Worm (Caenorhabditis elegans): ENCODE data around the gene srj-27.

The srj-27 gene

DNA sequence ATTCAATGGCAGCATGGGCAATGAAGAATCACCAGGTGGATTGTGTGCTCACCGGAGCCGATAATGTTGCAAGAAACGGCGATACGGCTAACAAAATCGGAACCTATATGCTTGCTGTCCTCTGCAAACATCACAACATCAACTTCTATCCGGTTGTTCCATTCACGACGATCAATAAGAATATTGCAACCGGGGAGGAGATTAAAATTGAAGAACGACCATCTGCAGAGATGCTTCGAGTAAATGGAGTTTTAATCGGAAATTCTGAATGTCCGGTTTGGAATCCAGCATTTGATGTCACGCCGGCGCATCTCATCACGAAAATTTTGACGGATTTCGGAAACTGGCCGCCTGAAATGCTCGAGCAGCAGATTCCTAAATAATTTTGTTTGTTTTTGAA lies 43.7 kb downstream of the srj-27 start:
- no peak for TF ChIP-seq dmd-4 (tag; optimal IDR thresholded peaks at IDR 0.05)
- peak; percentile 79 for TF ChIP-seq ama-1 (optimal IDR thresholded peaks at IDR 0.05)
- TF ChIP-seq unc-39 (tag; optimal IDR thresholded peaks at IDR 0.05), result no peak
- TF ChIP-seq nhr-25 (tag; optimal IDR thresholded peaks at IDR 0.05), result no peak
- no peak for TF ChIP-seq snpc-4 (tag; optimal IDR thresholded peaks at IDR 0.05)
- no peak for TF ChIP-seq ZK546.5 (tag; optimal IDR thresholded peaks at IDR 0.05)
- TF ChIP-seq unc-62 (GFP tag; optimal IDR thresholded peaks at IDR 0.05), result no peak
- no peak for TF ChIP-seq mdl-1 (tag; optimal IDR thresholded peaks at IDR 0.05)
- peak; percentile 3 for TF ChIP-seq crh-2 (tag; optimal IDR thresholded peaks at IDR 0.05)

DNA sequence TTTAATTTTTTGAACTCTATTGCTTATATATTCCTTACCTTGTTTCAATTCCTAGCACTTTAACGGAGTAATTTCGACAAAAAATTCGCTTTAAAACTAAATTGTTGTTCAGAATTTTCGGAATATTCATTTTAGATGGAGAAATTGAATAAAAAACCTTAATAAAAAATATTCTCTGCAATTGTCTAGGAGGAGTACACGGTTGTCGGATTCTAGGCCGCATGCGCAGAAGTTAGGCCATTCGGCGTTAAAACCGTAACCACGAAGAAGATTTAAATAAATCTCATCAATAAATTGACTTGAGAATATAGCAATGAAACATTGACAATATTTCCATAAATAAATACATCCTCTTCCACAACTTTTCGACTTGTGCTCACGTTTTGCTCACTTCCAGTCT lies 45.0 kb downstream of the srj-27 start, which contains the start of the genes C01G10.10 and C01G10.9:
Gene C01G10.10, minus strand, starts transcription at position 151 of the 400 bp plus-strand sequence.
Gene C01G10.9, plus strand, starts transcription at position 240 of the 400 bp plus-strand sequence.
- TF ChIP-seq lin-13 (GFP tag; optimal IDR thresholded peaks at IDR 0.05) (peak; percentile 51), elt-1 (tag; optimal IDR thresholded peaks at IDR 0.05) (no peak), nhr-129 (tag; optimal IDR thresholded peaks at IDR 0.05) (no peak), ztf-11 (tag; optimal IDR thresholded peaks at IDR 0.05) (no peak), nhr-10 (tag; optimal IDR thresholded peaks at IDR 0.05) (no peak), zag-1 (tag; optimal IDR thresholded peaks at IDR 0.05) (no peak), mab-5 (tag; optimal IDR thresholded peaks at IDR 0.05) (no peak), unc-55 (GFP tag; optimal IDR thresholded peaks at IDR 0.05) (peak; percentile 47), mbf-1 (tag; optimal IDR thresholded peaks at IDR 0.05) (no peak), nhr-77 (tag; optimal IDR thresholded peaks at IDR 0.05) (no peak), nhr-12 (tag; optimal IDR thresholded peaks at IDR 0.05) (no peak), ztf-4 (tag; optimal IDR thresholded peaks at IDR 0.05) (no peak), nhr-23 (tag; optimal IDR thresholded peaks at IDR 0.05) (no peak), unc-39 (tag; optimal IDR thresholded peaks at IDR 0.05) (no peak), peb-1 (tag; optimal IDR thresholded peaks at IDR 0.05) (no peak), nhr-21 (tag; optimal IDR thresholded peaks at IDR 0.05) (no peak), aly-2 (tag; optimal IDR thresholded peaks at IDR 0.05) (no peak), ZK546.5 (tag; optimal IDR thresholded peaks at IDR 0.05) (no peak), lsy-2 (tag; optimal IDR thresholded peaks at IDR 0.05) (peak; percentile 13 to 75), gmeb-1 (tag; optimal IDR thresholded peaks at IDR 0.05) (peak; percentile 47), ceh-16 (tag; optimal IDR thresholded peaks at IDR 0.05) (peak; percentile 13), snpc-4 (tag; optimal IDR thresholded peaks at IDR 0.05) (peak; percentile 50), ztf-1 (GFP tag; conservative IDR thresholded peaks at IDR 0.05) (no peak), R02D3.7 (tag; optimal IDR thresholded peaks at IDR 0.05) (no peak), skn-1 (tag; optimal IDR thresholded peaks at IDR 0.05) (no peak), crh-2 (tag; optimal IDR thresholded peaks at IDR 0.05) (peak; percentile 45), lin-39 (tag; optimal IDR thresholded peaks at IDR 0.05) (no peak), C34F6.9 (tag; optimal IDR thresholded peaks at IDR 0.05) (peak; percentile 64), alr-1 (tag; optimal IDR thresholded peaks at IDR 0.05) (no peak), elt-3 (tag; optimal IDR thresholded peaks at IDR 0.05) (no peak), ceh-82 (tag; optimal IDR thresholded peaks at IDR 0.05) (no peak), fos-1 (tag; optimal IDR thresholded peaks at IDR 0.05) (peak; percentile 9), nhr-6 (tag; optimal IDR thresholded peaks at IDR 0.05) (no peak), sem-4 (tag; optimal IDR thresholded peaks at IDR 0.05) (peak; percentile 41), mdl-1 (tag; optimal IDR thresholded peaks at IDR 0.05) (no peak), nhr-25 (tag; optimal IDR thresholded peaks at IDR 0.05) (peak; percentile 46), Y55F3AM.14 (GFP tag; optimal IDR thresholded peaks at IDR 0.05) (no peak), unc-62 (GFP tag; optimal IDR thresholded peaks at IDR 0.05) (no peak), lin-11 (tag; optimal IDR thresholded peaks at IDR 0.05) (no peak), dmd-4 (tag; optimal IDR thresholded peaks at IDR 0.05) (no peak), nhr-11 (tag; optimal IDR thresholded peaks at IDR 0.05) (no peak), sma-3 (GFP tag; optimal IDR thresholded peaks at IDR 0.05) (peak; percentile 68), ama-1 (optimal IDR thresholded peaks at IDR 0.05) (no peak), sma-9 (GFP tag; optimal IDR thresholded peaks at IDR 0.05) (peak; percentile 82), sma-9 (tag; optimal IDR thresholded peaks at IDR 0.05) (no peak), nhr-237 (tag; optimal IDR thresholded peaks at IDR 0.05) (no peak), F13H6.1 (tag; optimal IDR thresholded peaks at IDR 0.05) (peak; percentile 73), blmp-1 (tag; optimal IDR thresholded peaks at IDR 0.05; ENCODE audit: insufficient read depth) (no peak), egl-27 (tag; optimal IDR thresholded peaks at IDR 0.05) (no peak)
